Worm (Caenorhabditis elegans): ENCODE results near the gene nep-25.

Gene nep-25

ce11 chrII:5838453-5838852 lies 3.6 kb upstream of the nep-25 start, which contains the start of gene ZK1248.15:
Gene ZK1248.15, minus strand, starts transcription at chrII:5838553.
- TF ChIP-seq unc-62 (GFP tag; optimal IDR thresholded peaks at IDR 0.05 in 1 of 2) (peak in 1 of 2 experiments; percentile 86), unc-62 (tag; optimal IDR thresholded peaks at IDR 0.05) (no peak), vab-7 (GFP tag; IDR thresholded peaks at IDR 0.05) (no peak), mdl-1 (tag; optimal IDR thresholded peaks at IDR 0.05) (no peak)

- TF ChIP-seq unc-62 (GFP tag; optimal IDR thresholded peaks at IDR 0.05 in 1 of 2) (no peak), unc-62 (tag; optimal IDR thresholded peaks at IDR 0.05) (no peak), daf-16 (GFP tag; optimal IDR thresholded peaks at IDR 0.05) (no peak), daf-16 (tag; optimal IDR thresholded peaks at IDR 0.05) (peak; percentile 24), daf-12 (tag; optimal IDR thresholded peaks at IDR 0.05) (no peak), R02D3.7 (tag; optimal IDR thresholded peaks at IDR 0.05) (peak; percentile 88), dpl-1 (GFP tag; optimal IDR thresholded peaks at IDR 0.05) (peak; percentile 12), daf-8 (GFP tag; IDR thresholded peaks at IDR 0.05) (no peak), lsy-2 (tag; optimal IDR thresholded peaks at IDR 0.05) (peak in 1 of 2 experiments; percentile 54), zip-2 (tag; optimal IDR thresholded peaks at IDR 0.05) (no peak), mes-2 (tag; optimal IDR thresholded peaks at IDR 0.05; ENCODE audit: poor library complexity, severe bottlenecking) (peak; percentile 57)
Observed at ce11 chrII:5839227-5839626, 2.8 kb upstream of the nep-25 start, which contains the start of gene ZK1248.19. Gene ZK1248.19, minus strand, starts transcription at chrII:5839414.

ce11 chrII:5841053-5841547 lies 940 bp upstream of the nep-25 start, which contains the start of gene lec-5:
Gene lec-5, minus strand, starts transcription at chrII:5841103.
- TF ChIP-seq nhr-11 (tag; optimal IDR thresholded peaks at IDR 0.05) (peak; percentile 34), daf-16 (GFP tag; optimal IDR thresholded peaks at IDR 0.05) (peak in 1 of 2 experiments; percentile 94), daf-16 (tag; optimal IDR thresholded peaks at IDR 0.05) (no peak), ceh-20 (GFP tag; IDR thresholded peaks at IDR 0.05) (no peak)

- TF ChIP-seq attf-4 (tag; optimal IDR thresholded peaks at IDR 0.05) (peak; percentile 48), saeg-2 (GFP tag; IDR thresholded peaks at IDR 0.05) (peak; percentile 99), spr-1 (tag; optimal IDR thresholded peaks at IDR 0.05) (peak; percentile 97), nhr-237 (tag; optimal IDR thresholded peaks at IDR 0.05) (peak; percentile 70), hif-1 (tag; optimal IDR thresholded peaks at IDR 0.05) (peak; percentile 88 to 94), ztf-11 (tag; optimal IDR thresholded peaks at IDR 0.05) (peak; percentile 47), fos-1 (tag; optimal IDR thresholded peaks at IDR 0.05) (peak; percentile 97), unc-39 (tag; optimal IDR thresholded peaks at IDR 0.05) (peak; percentile 75), dmd-9 (GFP tag; IDR thresholded peaks at IDR 0.05) (peak; percentile 99), unc-130 (GFP tag; optimal IDR thresholded peaks at IDR 0.05) (peak; percentile 93), unc-62 (GFP tag; optimal IDR thresholded peaks at IDR 0.05 in 1 of 2) (peak; percentile 85 to 100), unc-62 (tag; optimal IDR thresholded peaks at IDR 0.05) (peak; percentile 50), dmd-8 (GFP tag; IDR thresholded peaks at IDR 0.05) (peak; percentile 83), nhr-42 (GFP tag; IDR thresholded peaks at IDR 0.05) (peak; percentile 97), nhr-76 (tag; optimal IDR thresholded peaks at IDR 0.05) (peak; percentile 77), hlh-30 (tag; optimal IDR thresholded peaks at IDR 0.05; ENCODE audit: insufficient read depth) (peak; percentile 96), lin-1 (GFP tag; IDR thresholded peaks at IDR 0.05) (peak; percentile 95), Y75B8A.6 (GFP tag; IDR thresholded peaks at IDR 0.05) (peak; percentile 78), madf-9 (GFP tag; conservative IDR thresholded peaks at IDR 0.05) (peak; percentile 98), dve-1 (tag; optimal IDR thresholded peaks at IDR 0.05; ENCODE audit: insufficient read depth) (peak; percentile 100), lin-13 (GFP tag; optimal IDR thresholded peaks at IDR 0.05) (peak; percentile 98), Y48G9A.11 (GFP tag; IDR thresholded peaks at IDR 0.05) (peak; percentile 88), sdz-12 (GFP tag; optimal IDR thresholded peaks at IDR 0.05) (peak; percentile 82), daf-16 (GFP tag; optimal IDR thresholded peaks at IDR 0.05) (peak; percentile 89 to 97), daf-16 (tag; optimal IDR thresholded peaks at IDR 0.05) (peak; percentile 89), lir-3 (tag; optimal IDR thresholded peaks at IDR 0.05) (peak; percentile 87), nhr-28 (tag; optimal IDR thresholded peaks at IDR 0.05) (peak; percentile 96), R02D3.7 (tag; optimal IDR thresholded peaks at IDR 0.05) (peak; percentile 58), hmg-1.1 (GFP tag; IDR thresholded peaks at IDR 0.05) (peak; percentile 100), lin-38 (GFP tag; IDR thresholded peaks at IDR 0.05) (peak; percentile 95), ceh-44 (GFP tag; IDR thresholded peaks at IDR 0.05) (peak; percentile 89; the same call in 1 of the 2 replicates), nhr-111 (GFP tag; optimal IDR thresholded peaks at IDR 0.05) (peak; percentile 89), zag-1 (tag; optimal IDR thresholded peaks at IDR 0.05) (peak; percentile 97), daf-12 (tag; optimal IDR thresholded peaks at IDR 0.05) (peak; percentile 43), mep-1 (tag; optimal IDR thresholded peaks at IDR 0.05) (peak; percentile 99)
Observed at ce11 chrII:5844694-5845129, 2.7 kb downstream of the nep-25 start.
